Fruit fly (Drosophila melanogaster): ENCODE results near the gene egh.
A peak's percentile ranks its signal among the peaks of the same experiment; 100 is the strongest.

The egh gene

DNA sequence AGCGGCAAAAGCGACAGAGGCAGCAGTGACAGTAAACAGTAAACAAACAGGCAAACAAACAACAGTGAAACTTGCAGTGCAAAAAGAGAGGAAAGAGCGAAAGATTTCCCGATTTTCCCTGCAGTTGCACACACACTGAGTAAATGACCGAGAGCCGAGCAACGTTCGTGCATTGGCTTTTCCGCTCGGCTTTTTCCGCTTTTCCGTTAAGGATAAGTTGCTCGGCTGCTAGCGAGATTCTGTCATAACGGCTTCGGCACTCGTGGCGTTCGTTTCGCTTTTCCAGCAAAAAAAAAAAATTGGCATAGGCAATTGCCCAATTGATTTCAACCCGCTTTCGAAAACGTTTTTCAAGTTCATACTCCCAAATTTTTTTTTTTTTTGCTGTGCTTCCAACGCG, 34.4 kb upstream of the egh start:
- TF ChIP-seq CG7045 (GFP tag; optimal IDR thresholded peaks at IDR 0.05) (no peak), pad (GFP tag; optimal IDR thresholded peaks at IDR 0.05) (no peak), cic (GFP tag; optimal IDR thresholded peaks at IDR 0.05) (no peak), kay (GFP tag; ENCODE audit: borderline replicate concordance) (no peak), ovo (GFP tag; optimal IDR thresholded peaks at IDR 0.05) (no peak), CG11617 (GFP tag; optimal IDR thresholded peaks at IDR 0.05) (no peak), CG7101 (tag; optimal IDR thresholded peaks at IDR 0.05) (no peak), CG14711 (tag; optimal IDR thresholded peaks at IDR 0.05) (no peak), CG33017 (tag; optimal IDR thresholded peaks at IDR 0.05) (no peak), Hr96 (GFP tag; optimal IDR thresholded peaks at IDR 0.05) (no peak), CG12768 (GFP tag; optimal IDR thresholded peaks at IDR 0.05) (no peak), tj (GFP tag; optimal IDR thresholded peaks at IDR 0.05) (no peak), Mnt (GFP tag; optimal IDR thresholded peaks at IDR 0.05) (no peak), CG5204 (GFP tag; optimal IDR thresholded peaks at IDR 0.05) (no peak), cnc (optimal IDR thresholded peaks at IDR 0.05) (no peak), Clk (GFP tag; optimal IDR thresholded peaks at IDR 0.05) (no peak), CG1620 (GFP tag; optimal IDR thresholded peaks at IDR 0.05) (no peak)

DNA sequence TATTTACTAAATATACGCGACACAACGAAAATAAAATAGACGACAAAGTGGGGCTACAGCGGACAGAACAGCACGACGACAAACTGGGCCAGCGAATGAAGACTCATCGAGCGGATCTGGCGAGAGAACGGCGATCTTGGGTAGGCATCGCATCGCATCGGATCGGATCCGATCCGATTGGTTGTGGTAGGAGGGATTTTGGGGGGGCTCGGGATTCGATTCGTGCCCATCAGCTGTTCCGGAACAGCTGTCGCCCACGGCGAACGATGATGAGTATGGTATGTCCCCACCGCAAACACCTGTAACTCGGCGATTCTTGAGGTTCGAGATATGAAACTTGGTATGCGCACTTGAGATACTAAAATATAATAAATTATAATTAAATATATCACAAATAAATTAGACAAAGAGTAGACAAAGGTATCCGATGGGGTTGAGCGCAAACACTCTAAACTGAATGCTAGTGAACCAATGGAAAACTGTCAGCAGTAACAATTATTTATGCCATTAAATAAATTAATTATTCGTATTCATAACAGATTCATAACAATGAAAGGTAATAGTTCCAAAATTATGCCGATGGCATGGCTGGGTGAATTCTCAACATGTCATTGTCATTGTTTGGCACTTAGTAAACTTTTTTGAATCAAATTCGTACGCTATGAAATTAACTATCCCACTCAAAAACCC, 7.8 kb upstream of the egh start, which contains the start of the genes Vha36-3 and AANATL7:
Gene Vha36-3 (minus strand): TSS at position 242 of the 690 bp plus-strand sequence.
Gene AANATL7 (plus strand): TSS at position 640 of the 690 bp plus-strand sequence.
- TF ChIP-seq tj (GFP tag; optimal IDR thresholded peaks at IDR 0.05) (no peak), toe (GFP tag; optimal IDR thresholded peaks at IDR 0.05) (no peak), CG1620 (GFP tag; optimal IDR thresholded peaks at IDR 0.05) (no peak), CG11617 (GFP tag; optimal IDR thresholded peaks at IDR 0.05) (no peak), pad (GFP tag; optimal IDR thresholded peaks at IDR 0.05) (no peak), CG7101 (tag; optimal IDR thresholded peaks at IDR 0.05) (no peak), CG12768 (GFP tag; optimal IDR thresholded peaks at IDR 0.05) (no peak), kay (GFP tag; ENCODE audit: borderline replicate concordance) (no peak)

- TF ChIP-seq toe (GFP tag; optimal IDR thresholded peaks at IDR 0.05) = peak; percentile 33
- no peak for TF ChIP-seq cnc (optimal IDR thresholded peaks at IDR 0.05)
- TF ChIP-seq CG5204 (GFP tag; optimal IDR thresholded peaks at IDR 0.05) = peak; percentile 37
Observed at dm6 chrX:2581793-2582503, 6.4 kb upstream of the egh start.

- TF ChIP-seq cic (GFP tag; optimal IDR thresholded peaks at IDR 0.05) (no peak), bab1 (GFP tag; optimal IDR thresholded peaks at IDR 0.05) (no peak), Clk (GFP tag; optimal IDR thresholded peaks at IDR 0.05) (no peak), Crg-1 (GFP tag; optimal IDR thresholded peaks at IDR 0.05) (no peak), toe (GFP tag; optimal IDR thresholded peaks at IDR 0.05) (peak; percentile 13)
Observed at dm6 chrX:2585055-2585715, 3.1 kb upstream of the egh start, which contains the start of gene CG13760. TSS of gene CG13760 (minus strand) at chrX:2585699.

- TF ChIP-seq Mnt (GFP tag; optimal IDR thresholded peaks at IDR 0.05) (peak; percentile 90), CG7101 (tag; optimal IDR thresholded peaks at IDR 0.05) (no peak)
Observed at dm6 chrX:2585716-2586082, 2.6 kb upstream of the egh start, which contains the start of gene wds. TSS of gene wds (plus strand) at chrX:2585980.

dm6 chrX:2589446-2590038, 1.2 kb downstream of the egh start:
- no peak for TF ChIP-seq ovo (GFP tag; optimal IDR thresholded peaks at IDR 0.05)
- peak; percentile 50 for TF ChIP-seq Clk (GFP tag; optimal IDR thresholded peaks at IDR 0.05)
- TF ChIP-seq Mnt (GFP tag; optimal IDR thresholded peaks at IDR 0.05) = peak; percentile 54
- TF ChIP-seq toe (GFP tag; optimal IDR thresholded peaks at IDR 0.05) = no peak
- TF ChIP-seq tj (GFP tag; optimal IDR thresholded peaks at IDR 0.05) = peak; percentile 31
- no peak for TF ChIP-seq kay (GFP tag; ENCODE audit: borderline replicate concordance)
- TF ChIP-seq CG12768 (GFP tag; optimal IDR thresholded peaks at IDR 0.05) = peak; percentile 84
- peak; percentile 85 for TF ChIP-seq CG14711 (tag; optimal IDR thresholded peaks at IDR 0.05)
- TF ChIP-seq cic (GFP tag; optimal IDR thresholded peaks at IDR 0.05) = peak; percentile 35
- peak; percentile 69 for TF ChIP-seq Hr96 (GFP tag; optimal IDR thresholded peaks at IDR 0.05)
- peak; percentile 88 for TF ChIP-seq CG33017 (tag; optimal IDR thresholded peaks at IDR 0.05)
- peak; percentile 65 for TF ChIP-seq pad (GFP tag; optimal IDR thresholded peaks at IDR 0.05)
- TF ChIP-seq CG1620 (GFP tag; optimal IDR thresholded peaks at IDR 0.05) = peak; percentile 60
- TF ChIP-seq cnc (optimal IDR thresholded peaks at IDR 0.05) = no peak
- TF ChIP-seq CG11617 (GFP tag; optimal IDR thresholded peaks at IDR 0.05) = peak; percentile 54
- TF ChIP-seq bab1 (GFP tag; optimal IDR thresholded peaks at IDR 0.05) = peak; percentile 93
- peak; percentile 75 for TF ChIP-seq Crg-1 (GFP tag; optimal IDR thresholded peaks at IDR 0.05)
- TF ChIP-seq CG7045 (GFP tag; optimal IDR thresholded peaks at IDR 0.05) = peak; percentile 70
- peak; percentile 24 for TF ChIP-seq CG5204 (GFP tag; optimal IDR thresholded peaks at IDR 0.05)
- TF ChIP-seq CG7101 (tag; optimal IDR thresholded peaks at IDR 0.05) = peak; percentile 92
